Worm (Caenorhabditis elegans) whole organism, L2 larva: ENCODE data around the gene svh-11.

Experiments used
- F13H6.1 ChIP-seq: sonication (generic microtip); optimal IDR thresholded peaks from 2 replicates; lab custom pipeline; 2016; ENCODE audit warnings: missing genetic modification characterization, missing compliant biosample characterization
- ama-1 ChIP-seq: fragments of 150-350 bp; optimal IDR thresholded peaks from 2 replicates; lab custom pipeline; 2018; ENCODE audit warnings: inconsistent platforms
- blmp-1 ChIP-seq: sonication (generic microtip); optimal IDR thresholded peaks from 2 replicates; lab custom pipeline; 2017; ENCODE audit warnings: missing genetic modification characterization, mild to moderate bottlenecking, missing compliant biosample characterization, antibody characterized with exemption, moderate library complexity; ENCODE audit not compliant: insufficient read depth
- crh-2 ChIP-seq: sonication (generic microtip); optimal IDR thresholded peaks from 2 replicates; lab custom pipeline; 2017; ENCODE audit warnings: missing biosample characterization, missing genetic modification characterization
- elt-1 ChIP-seq: fragments of 150-350 bp; optimal IDR thresholded peaks from 2 replicates; lab custom pipeline; 2014; ENCODE audit warnings: missing biosample characterization, missing genetic modification characterization
- elt-3 ChIP-seq: sonication (generic microtip); optimal IDR thresholded peaks from 2 replicates; lab custom pipeline; 2017; ENCODE audit warnings: missing biosample characterization, missing genetic modification characterization
- lin-13 ChIP-seq: fragments of 150-350 bp; optimal IDR thresholded peaks from 2 replicates; lab custom pipeline; 2014; ENCODE audit warnings: missing biosample characterization, missing genetic modification reagents, missing genetic modification characterization
- lin-39 ChIP-seq: fragments of 150-350 bp; optimal IDR thresholded peaks from 2 replicates; lab custom pipeline; 2014; ENCODE audit warnings: missing biosample characterization, missing genetic modification reagents, missing genetic modification characterization
- mdl-1 ChIP-seq, 2 experiments: fragments of 150-350 bp in 1 of 2; sonication (generic microtip) in 1 of 2; optimal IDR thresholded peaks; 2 replicates each; lab custom pipeline; 2017; ENCODE audit warnings: missing biosample characterization in 2 of 2, missing genetic modification characterization in 2 of 2
- nhr-10 ChIP-seq: sonication (generic microtip); optimal IDR thresholded peaks from 2 replicates; lab custom pipeline; 2017; ENCODE audit warnings: missing biosample characterization, missing genetic modification characterization
- nhr-11 ChIP-seq: fragments of 150-350 bp; optimal IDR thresholded peaks from 2 replicates; lab custom pipeline; 2014; ENCODE audit warnings: missing biosample characterization, missing genetic modification characterization
- unc-39 ChIP-seq: fragments of 150-350 bp; optimal IDR thresholded peaks from 2 replicates; lab custom pipeline; 2014; ENCODE audit warnings: missing biosample characterization, missing genetic modification characterization
- unc-62 ChIP-seq: fragments of 150-350 bp; optimal IDR thresholded peaks from 2 replicates; lab custom pipeline; 2014; ENCODE audit warnings: missing biosample characterization, missing genetic modification reagents, missing genetic modification characterization

DNA sequence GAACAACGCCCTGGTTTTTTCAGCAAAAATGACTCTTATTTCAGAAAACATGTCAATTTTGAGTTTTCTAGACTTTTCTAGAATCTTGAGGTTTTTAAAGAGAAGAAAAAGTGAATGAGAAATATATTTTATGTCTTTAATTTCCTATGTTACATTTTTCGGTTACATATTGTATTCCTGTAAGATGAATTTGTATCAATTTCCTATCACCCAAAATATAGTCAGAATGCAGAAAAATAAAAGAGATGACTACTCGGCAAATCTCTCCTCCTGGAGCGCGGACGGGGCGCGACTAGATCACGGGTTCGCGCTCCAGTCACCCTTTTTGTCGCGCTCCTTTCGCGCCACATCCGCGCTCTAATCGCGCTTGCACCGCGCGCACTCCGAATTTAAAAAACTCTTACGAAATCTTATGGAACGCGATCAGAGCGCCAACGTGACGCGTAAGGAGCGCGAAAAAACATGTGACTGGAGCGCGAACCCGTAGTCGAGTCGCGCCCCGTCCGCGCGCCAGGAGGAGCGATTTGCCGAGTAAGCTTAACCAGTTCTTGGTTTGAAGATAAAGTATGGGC lies 47.7 kb downstream of the svh-11 start, which contains the start of gene str-253:
- TF ChIP-seq blmp-1 (tag; lab: Kevin White, UChicago) (no peak), nhr-10 (tag; lab: Kevin White, UChicago) (no peak), lin-13 (no peak), unc-62 (no peak), ama-1 (lab: Kevin White, UChicago) (no peak), F13H6.1 (no peak), crh-2 (tag; lab: Kevin White, UChicago) (no peak), elt-3 (no peak), unc-39 (tag; lab: Kevin White, UChicago) (no peak), nhr-11 (no peak), mdl-1 (tag; optimal IDR thresholded peaks at IDR 0.05; lab: Kevin White, UChicago) (no peak), elt-1 (tag; lab: Kevin White, UChicago) (no peak), lin-39 (tag; lab: Kevin White, UChicago) (no peak)
